Fruit fly (Drosophila melanogaster): Measurements from ENCODE around the gene Ctl2.

Ctl2 gene

dm6 chr3R:29153197-29153644, 30.1 kb downstream of the Ctl2 start, which contains the start of the genes Slbp and Rpn2 (continued):
- TF ChIP-seq Eip78C (GFP tag) (peak; percentile 44), fd59A (GFP tag; optimal IDR thresholded peaks at IDR 0.05) (no peak), vri (GFP tag; optimal IDR thresholded peaks at IDR 0.05) (no peak), CG8632 (GFP tag; optimal IDR thresholded peaks at IDR 0.05) (no peak), OdsH (GFP tag; optimal IDR thresholded peaks at IDR 0.05) (no peak), Gug (GFP tag; IDR thresholded peaks at IDR 0.05) (no peak), Sox14 (GFP tag; optimal IDR thresholded peaks at IDR 0.05) (peak; percentile 81), CG11762 (GFP tag; optimal IDR thresholded peaks at IDR 0.05; ENCODE audit: insufficient read depth) (no peak), CG8319 (GFP tag; optimal IDR thresholded peaks at IDR 0.05) (no peak), Ets21C (GFP tag; optimal IDR thresholded peaks at IDR 0.05) (no peak), cyc (GFP tag; optimal IDR thresholded peaks at IDR 0.05) (peak; percentile 37), CG6792 (GFP tag; optimal IDR thresholded peaks at IDR 0.05) (peak; percentile 23), CG11902 (GFP tag; optimal IDR thresholded peaks at IDR 0.05) (peak; percentile 17), ss (GFP tag; optimal IDR thresholded peaks at IDR 0.05) (peak in 1 of 2 experiments; percentile 13)

DNA sequence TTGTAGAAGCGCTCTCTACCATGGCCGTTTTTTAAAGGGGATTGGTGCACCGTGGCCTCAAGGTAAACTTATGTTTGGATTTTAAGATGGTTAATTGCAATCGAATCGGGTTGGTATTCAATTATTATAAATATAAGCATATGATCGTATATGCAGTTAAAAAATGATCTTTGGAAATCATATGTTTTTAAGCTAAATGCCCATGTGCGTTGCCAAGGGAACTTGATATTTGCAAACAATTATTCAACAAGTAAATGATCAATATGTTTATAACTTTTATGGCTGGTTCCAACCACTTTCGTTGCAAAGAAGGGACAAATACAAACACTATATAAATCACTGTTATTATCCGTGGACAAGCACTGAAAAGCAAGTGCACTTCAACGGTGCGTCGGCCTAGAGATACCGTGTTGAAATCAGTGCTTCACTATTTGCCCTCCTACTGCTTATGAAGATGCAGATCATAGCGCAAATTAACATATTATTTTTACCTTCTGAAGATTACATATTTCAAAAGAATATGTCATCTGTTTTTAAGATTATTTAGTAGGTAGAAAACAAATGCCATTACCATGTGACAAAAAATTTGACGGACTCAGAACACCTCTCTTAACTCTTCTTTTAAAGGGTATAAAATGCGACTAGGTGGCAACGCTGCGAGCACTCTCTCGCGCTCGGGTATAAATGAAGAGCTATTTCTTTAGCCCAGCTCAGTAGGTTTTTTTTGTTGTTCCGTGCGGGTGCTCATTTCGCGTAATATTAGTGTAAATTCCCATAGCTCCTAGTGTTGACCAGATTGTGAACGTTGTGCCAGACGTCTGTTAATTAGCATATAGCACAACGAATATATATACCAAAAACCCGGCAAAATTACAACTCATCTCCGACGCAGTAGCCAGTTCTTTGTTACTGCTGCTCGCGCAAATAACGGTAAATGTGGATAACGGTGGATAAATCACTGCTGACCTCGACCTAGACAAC, 34.5 kb downstream of the Ctl2 start, which contains the start of gene rdog:
rdog (plus strand) TSS at position 705 of the 981 bp plus-strand sequence.
- TF ChIP-seq CG34406 (GFP tag; optimal IDR thresholded peaks at IDR 0.05) (peak; percentile 78), Blimp-1 (GFP tag; optimal IDR thresholded peaks at IDR 0.05) (peak; percentile 64), CG15336 (GFP tag; IDR thresholded peaks at IDR 0.05) (peak; percentile 73), Smox (GFP tag; optimal IDR thresholded peaks at IDR 0.05) (peak; percentile 85), pdm3 (GFP tag; optimal IDR thresholded peaks at IDR 0.05) (peak; percentile 85), fd59A (GFP tag; optimal IDR thresholded peaks at IDR 0.05) (peak; percentile 70), CG8319 (GFP tag; optimal IDR thresholded peaks at IDR 0.05) (peak; percentile 86), CG3919 (GFP tag; optimal IDR thresholded peaks at IDR 0.05) (peak; percentile 87), CG11294 (GFP tag; IDR thresholded peaks at IDR 0.05) (no peak), CG9139 (GFP tag; optimal IDR thresholded peaks at IDR 0.05) (no peak), lz (GFP tag; optimal IDR thresholded peaks at IDR 0.05) (peak; percentile 89), esn (GFP tag; optimal IDR thresholded peaks at IDR 0.05) (peak; percentile 93), CG8119 (GFP tag; IDR thresholded peaks at IDR 0.05) (peak; percentile 75), Eip75B (GFP tag; optimal IDR thresholded peaks at IDR 0.05) (peak; percentile 89), Ets21C (GFP tag; optimal IDR thresholded peaks at IDR 0.05) (peak; percentile 78), Met (GFP tag; optimal IDR thresholded peaks at IDR 0.05) (peak; percentile 90), CG16779 (tag; optimal IDR thresholded peaks at IDR 0.05) (peak; percentile 65), Eip78C (GFP tag) (peak; percentile 98), CG10631 (GFP tag; optimal IDR thresholded peaks at IDR 0.05) (peak; percentile 85), ss (GFP tag; optimal IDR thresholded peaks at IDR 0.05) (peak in 1 of 2 experiments; percentile 85), Ets96B (tag; optimal IDR thresholded peaks at IDR 0.05) (peak; percentile 52), Hr4 (GFP tag; optimal IDR thresholded peaks at IDR 0.05) (peak; percentile 88), CG4318 (GFP tag; optimal IDR thresholded peaks at IDR 0.05) (no peak), CG11762 (GFP tag; optimal IDR thresholded peaks at IDR 0.05; ENCODE audit: insufficient read depth) (peak; percentile 74), Lpt (GFP tag; optimal IDR thresholded peaks at IDR 0.05) (peak; percentile 41), dsx (GFP tag; optimal IDR thresholded peaks at IDR 0.05; ENCODE audit: poor library complexity, severe bottlenecking) (peak; percentile 61), CG10669 (GFP tag; optimal IDR thresholded peaks at IDR 0.05) (peak; percentile 78), Sox14 (GFP tag; optimal IDR thresholded peaks at IDR 0.05) (peak; percentile 87), Hr38 (GFP tag; optimal IDR thresholded peaks at IDR 0.05) (no peak), cyc (GFP tag; optimal IDR thresholded peaks at IDR 0.05) (peak; percentile 86), dac (GFP tag; optimal IDR thresholded peaks at IDR 0.05) (peak; percentile 56), CG6276 (GFP tag; optimal IDR thresholded peaks at IDR 0.05) (peak; percentile 67), Gug (GFP tag; IDR thresholded peaks at IDR 0.05) (peak; percentile 46), eg (GFP tag; IDR thresholded peaks at IDR 0.05) (peak; percentile 55), fd85E (GFP tag; optimal IDR thresholded peaks at IDR 0.05) (no peak), acj6 (GFP tag; optimal IDR thresholded peaks at IDR 0.05) (peak; percentile 88), CG1621 (tag; optimal IDR thresholded peaks at IDR 0.05) (peak; percentile 82), CG7368 (GFP tag; optimal IDR thresholded peaks at IDR 0.05) (peak; percentile 50), topi (GFP tag; optimal IDR thresholded peaks at IDR 0.05) (peak; percentile 77), spab (GFP tag; optimal IDR thresholded peaks at IDR 0.05) (peak; percentile 73), Sox15 (GFP tag; optimal IDR thresholded peaks at IDR 0.05) (peak; percentile 74)

All from whole organism, prepupa.